Worm (Caenorhabditis elegans): ENCODE results near the gene damt-1.

damt-1 gene

DNA sequence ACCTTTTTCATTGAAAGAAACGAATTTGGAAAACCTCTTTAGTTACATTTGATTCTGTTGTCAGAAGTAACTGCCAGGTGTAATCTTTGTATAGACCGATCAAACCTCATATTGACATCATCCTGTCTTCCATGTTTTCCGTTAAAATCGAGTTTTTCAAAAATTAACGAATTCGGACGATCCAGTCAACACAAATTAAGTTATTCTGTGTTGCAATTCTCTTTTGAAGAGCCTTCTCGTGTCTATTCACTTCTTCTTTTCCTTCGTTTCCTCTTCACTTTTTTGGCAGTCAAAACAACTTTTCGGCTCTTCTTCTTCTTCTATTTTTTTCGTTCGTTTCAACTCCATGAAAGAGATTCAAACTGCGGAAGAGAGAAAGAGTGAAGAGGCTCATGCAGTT lies 11.8 kb upstream of the damt-1 start:
- TF ChIP-seq him-1 (tag; optimal IDR thresholded peaks at IDR 0.05) (no peak), dao-5 (tag; optimal IDR thresholded peaks at IDR 0.05) (no peak), W03F9.2 (tag; optimal IDR thresholded peaks at IDR 0.05) (no peak)

DNA sequence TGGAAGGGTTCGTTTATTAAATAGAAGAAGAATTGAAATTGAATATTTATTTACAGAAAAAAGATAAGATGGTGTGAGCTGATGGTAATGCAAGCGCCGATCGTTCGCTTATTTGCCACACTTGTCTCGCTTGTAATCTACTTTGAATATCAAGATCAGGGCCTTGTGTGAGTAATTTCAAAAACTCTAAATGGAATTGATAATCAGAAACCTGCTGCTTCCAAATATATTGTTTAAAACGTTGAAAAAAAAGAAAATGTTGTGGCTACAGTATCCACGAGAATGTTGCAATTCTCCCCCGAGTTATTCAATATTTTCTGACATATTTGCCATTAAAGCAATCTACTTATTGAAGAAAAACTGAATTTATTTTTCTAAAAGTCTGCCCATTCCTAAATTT lies 9.1 kb upstream of the damt-1 start:
- TF ChIP-seq dao-5 (tag; optimal IDR thresholded peaks at IDR 0.05) (no peak), W03F9.2 (tag; optimal IDR thresholded peaks at IDR 0.05) (no peak), him-1 (tag; optimal IDR thresholded peaks at IDR 0.05) (no peak)

- no peak for TF ChIP-seq him-1 (tag; optimal IDR thresholded peaks at IDR 0.05)
- TF ChIP-seq dao-5 (tag; optimal IDR thresholded peaks at IDR 0.05) = no peak
- TF ChIP-seq W03F9.2 (tag; optimal IDR thresholded peaks at IDR 0.05) = no peak
Observed at ce11 chrII:5712126-5712525, 7.8 kb upstream of the damt-1 start.

DNA sequence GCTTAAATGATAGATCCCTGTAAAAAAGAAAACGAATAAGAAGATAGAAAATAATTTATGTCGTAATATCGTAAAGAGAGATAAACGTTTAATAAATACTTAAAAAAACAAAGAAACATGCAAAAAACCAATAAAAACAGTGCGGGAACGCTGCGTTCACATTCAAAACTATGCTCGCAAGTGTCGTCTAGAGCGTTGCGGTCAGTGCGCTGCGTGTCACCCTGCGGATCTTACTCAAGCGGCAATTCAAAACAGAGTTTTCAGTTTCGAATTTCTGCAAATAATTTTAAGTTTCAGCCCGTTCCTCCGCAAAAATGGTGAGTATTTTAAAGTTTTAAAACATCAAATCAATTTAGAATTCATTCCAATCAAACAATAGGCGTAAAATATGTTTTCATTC lies 5.1 kb upstream of the damt-1 start, which contains the start of the genes tiar-1 and lelo-4:
Gene tiar-1 (minus strand): TSS at position 17 of the 400 bp plus-strand sequence.
Gene lelo-4 (plus strand): TSS at position 118 of the 400 bp plus-strand sequence.
- TF ChIP-seq dao-5 (tag; optimal IDR thresholded peaks at IDR 0.05) (no peak), him-1 (tag; optimal IDR thresholded peaks at IDR 0.05) (peak; percentile 35), W03F9.2 (tag; optimal IDR thresholded peaks at IDR 0.05) (peak; percentile 74)

DNA sequence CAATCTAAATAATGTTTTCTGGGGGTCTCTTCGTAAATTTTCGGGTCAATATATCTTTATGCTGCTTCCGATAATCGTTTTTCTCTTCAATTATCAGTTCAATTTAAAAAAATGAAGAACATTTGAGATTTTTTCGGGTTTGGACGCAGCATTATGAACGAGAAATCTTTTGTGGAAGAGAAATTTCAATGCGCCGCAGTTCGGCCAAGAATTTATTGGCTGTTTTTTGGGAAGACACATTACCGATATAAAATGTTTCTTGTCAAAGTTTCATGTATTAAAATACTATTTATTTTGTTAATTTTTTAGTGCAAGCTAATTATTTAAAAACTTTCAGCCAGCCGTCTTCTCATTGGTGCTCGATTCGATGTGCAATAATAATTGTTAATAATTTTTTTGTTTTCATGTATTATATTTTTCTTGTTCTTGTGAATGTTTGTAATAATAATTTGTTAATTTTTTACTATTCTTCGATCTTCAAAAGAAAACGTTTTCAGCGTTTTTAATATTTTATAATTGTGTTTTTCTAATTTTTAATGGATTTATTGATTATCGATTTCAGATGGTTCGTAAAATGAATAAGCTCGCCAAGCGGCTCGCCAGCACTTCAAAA lies 4.1 kb upstream of the damt-1 start, which contains the start of the genes C18A3.10 and C18A3.3:
Gene C18A3.10 (minus strand): TSS at position 101 of the 613 bp plus-strand sequence.
Gene C18A3.3 (plus strand): TSS at position 563 of the 613 bp plus-strand sequence.
- TF ChIP-seq him-1 (tag; optimal IDR thresholded peaks at IDR 0.05) (no peak), W03F9.2 (tag; optimal IDR thresholded peaks at IDR 0.05) (no peak), dao-5 (tag; optimal IDR thresholded peaks at IDR 0.05) (no peak)

DNA sequence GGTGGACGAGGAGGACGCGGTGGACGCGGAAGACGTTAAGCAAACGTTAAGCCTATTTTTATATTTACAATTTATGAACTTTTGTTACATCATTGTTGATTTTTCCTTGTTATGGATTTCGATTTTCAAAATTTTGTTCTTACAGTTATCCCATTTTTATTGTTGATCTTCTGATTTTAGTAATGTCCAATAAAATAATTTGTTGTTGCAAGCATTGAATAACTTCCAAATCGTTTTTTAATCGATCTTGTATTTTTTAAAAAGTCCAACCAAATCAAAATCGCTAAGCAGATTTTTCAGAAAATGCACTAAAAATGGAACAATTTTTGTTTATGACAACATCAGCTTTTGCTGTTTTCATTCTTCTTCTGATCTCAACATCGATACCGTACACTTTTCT lies 2.1 kb upstream of the damt-1 start, which contains the start of gene zipt-3:
Gene zipt-3 (plus strand): TSS at position 301 of the 400 bp plus-strand sequence.
- no peak for TF ChIP-seq W03F9.2 (tag; optimal IDR thresholded peaks at IDR 0.05)
- TF ChIP-seq him-1 (tag; optimal IDR thresholded peaks at IDR 0.05) = no peak

- no peak for TF ChIP-seq W03F9.2 (tag; optimal IDR thresholded peaks at IDR 0.05)
- TF ChIP-seq dao-5 (tag; optimal IDR thresholded peaks at IDR 0.05) = no peak
- TF ChIP-seq him-1 (tag; optimal IDR thresholded peaks at IDR 0.05) = peak; percentile 83
Observed at ce11 chrII:5725094-5725493, 5.1 kb downstream of the damt-1 start.

ce11 chrII:5727707-5728106 lies 7.8 kb downstream of the damt-1 start, which contains the start of gene rab-3:
TSS of gene rab-3 (minus strand) at chrII:5727853.
- TF ChIP-seq dao-5 (tag; optimal IDR thresholded peaks at IDR 0.05) (no peak), him-1 (tag; optimal IDR thresholded peaks at IDR 0.05) (peak; percentile 1)

- no peak for TF ChIP-seq dao-5 (tag; optimal IDR thresholded peaks at IDR 0.05)
- no peak for TF ChIP-seq him-1 (tag; optimal IDR thresholded peaks at IDR 0.05)
- no peak for TF ChIP-seq W03F9.2 (tag; optimal IDR thresholded peaks at IDR 0.05)
Observed at ce11 chrII:5730343-5731083, 10.6 kb downstream of the damt-1 start, which contains the start of the genes C18A3.7 and C18A3.11. TSS of gene C18A3.7 (minus strand) at chrII:5730443. TSS of gene C18A3.11 (plus strand) at chrII:5731033.

- no peak for TF ChIP-seq him-1 (tag; optimal IDR thresholded peaks at IDR 0.05)
- no peak for TF ChIP-seq W03F9.2 (tag; optimal IDR thresholded peaks at IDR 0.05)
- no peak for TF ChIP-seq dao-5 (tag; optimal IDR thresholded peaks at IDR 0.05)
Observed at ce11 chrII:5734883-5735282, 14.9 kb downstream of the damt-1 start.

ce11 chrII:5735744-5736143 lies 15.8 kb downstream of the damt-1 start:
- TF ChIP-seq him-1 (tag; optimal IDR thresholded peaks at IDR 0.05) (no peak), dao-5 (tag; optimal IDR thresholded peaks at IDR 0.05) (no peak), W03F9.2 (tag; optimal IDR thresholded peaks at IDR 0.05) (no peak)

DNA sequence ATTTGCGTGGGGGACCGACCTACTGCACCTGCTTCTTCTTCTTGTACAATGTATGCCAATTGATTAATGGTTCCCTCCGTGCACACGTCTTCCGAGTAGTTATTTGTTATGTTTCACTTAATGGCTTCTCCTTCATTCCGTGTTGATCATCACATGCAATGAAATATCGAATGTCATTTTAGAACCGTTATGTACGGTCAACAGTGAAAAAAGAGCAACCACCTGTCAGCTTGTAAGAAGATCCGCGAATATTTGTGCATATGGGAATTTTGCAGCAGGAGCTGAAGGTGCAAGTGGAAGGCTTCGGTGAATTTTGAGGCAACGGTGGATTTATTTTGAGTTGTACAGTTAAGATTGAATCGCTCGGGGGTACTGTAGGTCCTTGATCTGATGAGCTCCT lies 16.7 kb downstream of the damt-1 start:
- TF ChIP-seq dao-5 (tag; optimal IDR thresholded peaks at IDR 0.05) (no peak), him-1 (tag; optimal IDR thresholded peaks at IDR 0.05) (no peak), W03F9.2 (tag; optimal IDR thresholded peaks at IDR 0.05) (no peak)

- TF ChIP-seq W03F9.2 (tag; optimal IDR thresholded peaks at IDR 0.05) = no peak
- TF ChIP-seq dao-5 (tag; optimal IDR thresholded peaks at IDR 0.05) = no peak
- no peak for TF ChIP-seq him-1 (tag; optimal IDR thresholded peaks at IDR 0.05)
Observed at ce11 chrII:5738795-5739194, 18.8 kb downstream of the damt-1 start, which contains the start of gene hlh-14. TSS of gene hlh-14 (minus strand) at chrII:5738895.

DNA sequence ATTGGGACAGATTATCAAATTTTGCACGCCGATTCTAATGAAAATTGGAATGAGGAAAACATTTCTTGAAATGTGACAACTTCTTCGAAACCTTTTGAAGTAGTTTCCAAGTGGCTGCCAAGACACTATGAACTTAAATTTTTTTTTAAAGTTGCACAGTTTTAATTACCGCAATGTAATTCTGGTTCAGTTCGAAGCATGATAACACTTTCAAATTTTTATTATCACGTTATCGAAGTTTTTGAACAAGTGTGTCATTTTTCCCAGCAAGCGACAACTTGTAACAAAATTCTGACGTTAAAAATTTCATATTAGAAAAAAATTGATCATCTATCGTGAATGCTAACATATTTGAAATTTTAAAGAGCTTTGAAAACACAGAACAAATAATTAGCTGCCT lies 22.8 kb downstream of the damt-1 start:
- no peak for TF ChIP-seq him-1 (tag; optimal IDR thresholded peaks at IDR 0.05)
